Worm (Caenorhabditis elegans) whole organism, young adult: ENCODE data around the gene col-166.

Source experiments
- B0261.1 ChIP-seq: sonication (generic microtip); optimal IDR thresholded peaks from 2 replicates; lab custom pipeline; 2016; ENCODE audit warnings: mild to moderate bottlenecking, missing genetic modification characterization, moderate library complexity, missing compliant biosample characterization
- C06A6.2 ChIP-seq: fragments of 200-800 bp; sonication (Bioruptor generic); conservative IDR thresholded peaks from 2 replicates; pipeline ENCODE4 v1.3.6; 2022; ENCODE audit warnings: missing genetic modification characterization, missing compliant biosample characterization
- F23B12.7 ChIP-seq: sonication (generic microtip); optimal IDR thresholded peaks from 2 replicates; lab custom pipeline; 2017; ENCODE audit warnings: missing genetic modification characterization, mild to moderate bottlenecking, missing compliant biosample characterization, antibody characterized with exemption, moderate library complexity; ENCODE audit not compliant: insufficient read depth
- F33H1.4 ChIP-seq: fragments of 200-800 bp; sonication (Bioruptor generic); IDR thresholded peaks from 2 replicates; pipeline ENCODE4 v1.3.6; 2022; ENCODE audit warnings: missing genetic modification reagents, missing genetic modification characterization, missing compliant biosample characterization
- F39B2.1 ChIP-seq: fragments of 200-800 bp; sonication (Bioruptor generic); IDR thresholded peaks from 2 replicates; pipeline ENCODE4 v1.3.6; 2022; ENCODE audit warnings: missing genetic modification reagents, missing genetic modification characterization, missing compliant biosample characterization
- F49E8.2 ChIP-seq: sonication (generic microtip); optimal IDR thresholded peaks from 3 replicates; lab custom pipeline; 2017; ENCODE audit warnings: missing genetic modification characterization, mild to moderate bottlenecking, missing compliant biosample characterization, antibody characterized with exemption, moderate library complexity; ENCODE audit not compliant: insufficient read depth
- F57A8.1 ChIP-seq: fragments of 200-800 bp; sonication (Bioruptor generic); optimal IDR thresholded peaks from 2 replicates; lab custom pipeline; 2018; ENCODE audit warnings: mild to moderate bottlenecking, missing genetic modification characterization, moderate library complexity, missing compliant biosample characterization
- T26A5.8 ChIP-seq: sonication (generic microtip); optimal IDR thresholded peaks from 2 replicates; lab custom pipeline; 2016; ENCODE audit warnings: missing genetic modification characterization, missing compliant biosample characterization
- aptf-2 ChIP-seq: fragments of 200-800 bp; sonication (Bioruptor generic); conservative IDR thresholded peaks from 2 replicates; pipeline ENCODE4 v1.3.6; 2022; ENCODE audit warnings: missing genetic modification reagents, missing genetic modification characterization, missing compliant biosample characterization
- aptf-3 ChIP-seq: fragments of 200-800 bp; sonication (Bioruptor generic); IDR thresholded peaks from 2 replicates; pipeline ENCODE4 v1.3.6; 2022; ENCODE audit warnings: missing genetic modification characterization, missing compliant biosample characterization
- ccch-3 ChIP-seq: fragments of 200-800 bp; sonication (Bioruptor generic); optimal IDR thresholded peaks from 2 replicates; lab custom pipeline; 2018; ENCODE audit warnings: mild to moderate bottlenecking, missing genetic modification characterization, missing compliant biosample characterization
- ceh-27 ChIP-seq: fragments of 200-800 bp; sonication (Bioruptor generic); optimal IDR thresholded peaks from 2 replicates; lab custom pipeline; 2018; ENCODE audit warnings: mild to moderate bottlenecking, missing genetic modification characterization, moderate library complexity, missing compliant biosample characterization
- ceh-79 ChIP-seq: sonication (generic microtip); optimal IDR thresholded peaks from 2 replicates; lab custom pipeline; 2017; ENCODE audit warnings: mild to moderate bottlenecking, missing genetic modification characterization, missing compliant biosample characterization
- ceh-91 ChIP-seq: fragments of 200-800 bp; sonication (Bioruptor generic); IDR thresholded peaks from 2 replicates; pipeline ENCODE4 v1.3.6; 2022; ENCODE audit warnings: missing genetic modification reagents, missing genetic modification characterization, missing compliant biosample characterization
- chd-7 ChIP-seq: sonication (generic microtip); optimal IDR thresholded peaks from 2 replicates; lab custom pipeline; 2016; ENCODE audit warnings: mild to moderate bottlenecking, missing genetic modification characterization, moderate library complexity, missing compliant biosample characterization
- die-1 ChIP-seq: sonication (generic microtip); optimal IDR thresholded peaks from 2 replicates; lab custom pipeline; 2016; ENCODE audit warnings: missing genotype, mild to moderate bottlenecking, missing genetic modification characterization, missing compliant biosample characterization
- dpl-1 ChIP-seq: fragments of 150-350 bp; optimal IDR thresholded peaks from 2 replicates; lab custom pipeline; 2014; ENCODE audit warnings: missing biosample characterization, missing genetic modification reagents, missing genetic modification characterization
- efl-1 ChIP-seq: fragments of 150-350 bp; optimal IDR thresholded peaks from 2 replicates; lab custom pipeline; 2014; ENCODE audit warnings: missing biosample characterization, missing genetic modification reagents, missing genetic modification characterization
- egl-44 ChIP-seq: fragments of 200-800 bp; sonication (Bioruptor generic); IDR thresholded peaks from 2 replicates; pipeline ENCODE4 v1.3.6; 2022; ENCODE audit warnings: missing genetic modification reagents, missing genetic modification characterization, missing compliant biosample characterization
- ekl-4 ChIP-seq: fragments of 200-800 bp; sonication (Bioruptor generic); IDR thresholded peaks from 2 replicates; pipeline ENCODE4 v1.3.6; 2022; ENCODE audit warnings: missing genetic modification reagents, missing genetic modification characterization, missing compliant biosample characterization
- fkh-3 ChIP-seq: sonication (generic microtip); optimal IDR thresholded peaks from 2 replicates; lab custom pipeline; 2016; ENCODE audit warnings: mild to moderate bottlenecking, missing genetic modification characterization, missing compliant biosample characterization
- gei-17 ChIP-seq: fragments of 200-800 bp; sonication (Bioruptor generic); optimal IDR thresholded peaks from 2 replicates; lab custom pipeline; 2018; ENCODE audit warnings: mild to moderate bottlenecking, missing genetic modification characterization, missing compliant biosample characterization
- him-1 ChIP-seq: sonication (generic microtip); optimal IDR thresholded peaks from 2 replicates; lab custom pipeline; 2016; ENCODE audit warnings: missing genotype, missing genetic modification reagents, missing genetic modification characterization, missing compliant biosample characterization
- hmg-20 ChIP-seq: fragments of 200-800 bp; sonication (Bioruptor generic); IDR thresholded peaks from 2 replicates; pipeline ENCODE4 v1.3.6; 2022; ENCODE audit warnings: missing genetic modification reagents, missing genetic modification characterization, missing compliant biosample characterization
- hsf-1 ChIP-seq: fragments of 200-800 bp; sonication (Bioruptor generic); IDR thresholded peaks from 2 replicates; pipeline ENCODE4 v1.3.6; 2022; ENCODE audit warnings: missing genetic modification reagents, missing genetic modification characterization, missing compliant biosample characterization
- let-607 ChIP-seq, 2 experiments: fragments of 200-800 bp in 1 of 2; sonication (Bioruptor generic) in 1 of 2; sonication (generic microtip) in 1 of 2; optimal IDR thresholded peaks; 2 replicates each; lab custom pipeline; 2016 to 2018; ENCODE audit warnings: mild to moderate bottlenecking in 2 of 2, missing compliant biosample characterization in 2 of 2, missing genetic modification characterization in 2 of 2, moderate library complexity in 2 of 2, missing genotype in 1 of 2
- lin-26 ChIP-seq: fragments of 200-800 bp; sonication (Bioruptor generic); IDR thresholded peaks from 2 replicates; pipeline ENCODE4 v1.3.6; 2022; ENCODE audit warnings: missing genetic modification reagents, missing genetic modification characterization, missing compliant biosample characterization
- lin-40 ChIP-seq: sonication (generic microtip); optimal IDR thresholded peaks from 2 replicates; lab custom pipeline; 2016; ENCODE audit warnings: missing genetic modification characterization, mild to moderate bottlenecking, missing compliant biosample characterization, missing genotype, missing genetic modification reagents
- madf-3 ChIP-seq: fragments of 200-800 bp; sonication (Bioruptor generic); IDR thresholded peaks from 2 replicates; pipeline ENCODE4 v1.3.6; 2022; ENCODE audit warnings: missing genetic modification reagents, missing genetic modification characterization, missing compliant biosample characterization
- madf-6 ChIP-seq: fragments of 200-800 bp; sonication (Bioruptor generic); IDR thresholded peaks from 2 replicates; pipeline ENCODE4 v1.3.6; 2022; ENCODE audit warnings: missing genetic modification reagents, missing genetic modification characterization, missing compliant biosample characterization
- mcd-1 ChIP-seq: fragments of 200-800 bp; sonication (Bioruptor generic); IDR thresholded peaks from 2 replicates; pipeline ENCODE4 v1.3.6; 2022; ENCODE audit warnings: missing genetic modification reagents, missing genetic modification characterization, missing compliant biosample characterization
- nfyb-1 ChIP-seq: fragments of 200-800 bp; sonication (Bioruptor generic); IDR thresholded peaks from 2 replicates; pipeline ENCODE4 v1.3.6; 2022; ENCODE audit warnings: missing genetic modification reagents, missing genetic modification characterization, missing compliant biosample characterization
- nhr-120 ChIP-seq: fragments of 200-800 bp; sonication (Bioruptor generic); IDR thresholded peaks from 2 replicates; pipeline ENCODE4 v1.3.6; 2022; ENCODE audit warnings: missing genetic modification characterization, missing compliant biosample characterization
- nhr-80 ChIP-seq: sonication (generic microtip); optimal IDR thresholded peaks from 2 replicates; lab custom pipeline; 2016; ENCODE audit warnings: missing genetic modification characterization, missing compliant biosample characterization
- nhr-90 ChIP-seq: sonication (generic microtip); optimal IDR thresholded peaks from 2 replicates; lab custom pipeline; 2016; ENCODE audit warnings: missing genotype, mild to moderate bottlenecking, missing genetic modification characterization, missing compliant biosample characterization
- pbrm-1 ChIP-seq: fragments of 200-800 bp; sonication (Bioruptor generic); IDR thresholded peaks from 2 replicates; pipeline ENCODE4 v1.3.6; 2022; ENCODE audit warnings: missing genetic modification reagents, missing genetic modification characterization, missing compliant biosample characterization
- rec-8 ChIP-seq, 2 experiments: sonication (generic microtip); optimal IDR thresholded peaks; 2 replicates each; lab custom pipeline; 2016; ENCODE audit warnings: mild to moderate bottlenecking in 2 of 2, missing genetic modification characterization in 2 of 2, missing genetic modification reagents in 2 of 2, missing genotype in 2 of 2, missing biosample characterization in 1 of 2, missing compliant biosample characterization in 1 of 2, moderate library complexity in 1 of 2
- repo-1 ChIP-seq: sonication (generic microtip); optimal IDR thresholded peaks from 2 replicates; lab custom pipeline; 2017; ENCODE audit warnings: mild to moderate bottlenecking, missing genetic modification characterization, missing compliant biosample characterization
- sdz-38 ChIP-seq: sonication (generic microtip); optimal IDR thresholded peaks from 2 replicates; lab custom pipeline; 2016; ENCODE audit warnings: missing genotype, missing genetic modification characterization, missing compliant biosample characterization
- snpc-1.3 ChIP-seq: sonication (generic microtip); optimal IDR thresholded peaks from 2 replicates; lab custom pipeline; 2017; ENCODE audit warnings: missing genetic modification characterization, mild to moderate bottlenecking, missing compliant biosample characterization, antibody characterized with exemption, moderate library complexity, missing genotype, missing genetic modification reagents; ENCODE audit not compliant: insufficient read depth
- unc-130 ChIP-seq: sonication (generic microtip); optimal IDR thresholded peaks from 2 replicates; lab custom pipeline; 2016; ENCODE audit warnings: missing genetic modification reagents, missing genetic modification characterization, missing compliant biosample characterization
- unc-62 ChIP-seq: fragments of 150-350 bp; optimal IDR thresholded peaks from 2 replicates; lab custom pipeline; 2014; ENCODE audit warnings: missing biosample characterization, missing genetic modification reagents, missing genetic modification characterization
- zfh-2 ChIP-seq: fragments of 200-800 bp; sonication (Bioruptor generic); conservative IDR thresholded peaks from 2 replicates; pipeline ENCODE4 v1.3.6; 2022; ENCODE audit warnings: missing genetic modification reagents, missing genetic modification characterization, missing compliant biosample characterization
- zim-3 ChIP-seq: sonication (generic microtip); optimal IDR thresholded peaks from 2 replicates; lab custom pipeline; 2017; ENCODE audit warnings: mild to moderate bottlenecking, missing genetic modification characterization, moderate library complexity, missing compliant biosample characterization
- ztf-18 ChIP-seq: sonication (generic microtip); optimal IDR thresholded peaks from 2 replicates; lab custom pipeline; 2016; ENCODE audit warnings: missing genotype, mild to moderate bottlenecking, missing genetic modification characterization, missing compliant biosample characterization
- ztf-22 ChIP-seq: fragments of 200-800 bp; sonication (Bioruptor generic); optimal IDR thresholded peaks from 2 replicates; lab custom pipeline; 2018; ENCODE audit warnings: mild to moderate bottlenecking, missing genetic modification characterization, moderate library complexity, missing compliant biosample characterization
- ztf-26 ChIP-seq: sonication (generic microtip); optimal IDR thresholded peaks from 2 replicates; lab custom pipeline; 2017; ENCODE audit warnings: missing genetic modification characterization, missing compliant biosample characterization
- ztf-3 ChIP-seq: fragments of 200-800 bp; sonication (Bioruptor generic); optimal IDR thresholded peaks from 2 replicates; lab custom pipeline; 2018; ENCODE audit warnings: mild to moderate bottlenecking, missing genetic modification characterization, missing compliant biosample characterization

The col-166 gene

ce11 chrX:6292143-6292542, 12.3 kb downstream of the col-166 start (continued):
- TF ChIP-seq repo-1 (tag; lab: Kevin White, UChicago) (peak; percentile 79), rec-8 (tag; optimal IDR thresholded peaks at IDR 0.05; lab: Kevin White, UChicago) (peak; percentile 76 to 90), unc-62 (GFP tag; lab: Kevin White, UChicago) (no peak), F49E8.2 (peak; percentile 26), pbrm-1 (GFP tag; lab: Robert Waterston, UW) (peak; percentile 89), sdz-38 (tag; lab: Kevin White, UChicago) (no peak), chd-7 (tag; lab: Kevin White, UChicago) (peak; percentile 91), nhr-80 (tag; lab: Kevin White, UChicago) (peak; percentile 14), egl-44 (GFP tag; lab: Robert Waterston, UW) (peak; percentile 93), unc-130 (GFP tag; lab: Kevin White, UChicago) (peak; percentile 67), ztf-18 (tag; lab: Kevin White, UChicago) (peak; percentile 72), nhr-90 (tag; lab: Kevin White, UChicago) (peak; percentile 91), nhr-120 (peak; percentile 84; the same call in 1 of the 2 replicates), fkh-3 (tag; lab: Kevin White, UChicago) (peak; percentile 91), ceh-79 (tag; lab: Kevin White, UChicago) (peak; percentile 75), B0261.1 (tag; lab: Kevin White, UChicago) (peak; percentile 90), F57A8.1 (peak; percentile 88), snpc-1.3 (peak; percentile 82), T26A5.8 (peak; percentile 92), madf-6 (peak; percentile 71), die-1 (peak; percentile 96), lin-26 (peak; percentile 98), F39B2.1 (GFP tag; lab: Robert Waterston, UW) (peak; percentile 48; the same call in 1 of the 2 replicates), lin-40 (tag; lab: Kevin White, UChicago) (peak; percentile 82), gei-17 (peak; percentile 79), let-607 (tag; optimal IDR thresholded peaks at IDR 0.05; lab: Kevin White, UChicago) (peak; percentile 57 to 68), zfh-2 (GFP tag; lab: Robert Waterston, UW) (peak; percentile 87), hmg-20 (GFP tag; lab: Robert Waterston, UW) (peak; percentile 88), ztf-22 (GFP tag; lab: Kevin White, UChicago) (peak; percentile 64), ztf-3 (GFP tag; lab: Kevin White, UChicago) (no peak), aptf-2 (GFP tag; lab: Robert Waterston, UW) (no peak), efl-1 (GFP tag; lab: Kevin White, UChicago) (no peak), C06A6.2 (GFP tag; lab: Robert Waterston, UW) (no peak), ceh-27 (GFP tag; lab: Kevin White, UChicago) (peak; percentile 81), mcd-1 (GFP tag; lab: Robert Waterston, UW) (peak; percentile 72), zim-3 (tag; lab: Kevin White, UChicago) (peak; percentile 78), hsf-1 (peak; percentile 65; the same call in 1 of the 2 replicates), ztf-26 (tag; lab: Kevin White, UChicago) (peak; percentile 77), ekl-4 (GFP tag; lab: Robert Waterston, UW) (peak; percentile 77), nfyb-1 (GFP tag; lab: Robert Waterston, UW) (peak; percentile 92), F33H1.4 (GFP tag; lab: Robert Waterston, UW) (0 out of 2 replicates have a peak, but pooled peaks have one; percentile 16), F23B12.7 (peak; percentile 79), madf-3 (GFP tag; lab: Robert Waterston, UW) (peak; percentile 86; the same call in 1 of the 2 replicates), ccch-3 (GFP tag; lab: Kevin White, UChicago) (peak; percentile 66), him-1 (peak; percentile 96), dpl-1 (GFP tag; lab: Kevin White, UChicago) (no peak), aptf-3 (0 out of 2 replicates have a peak, but pooled peaks have one; percentile 44), ceh-91 (GFP tag; lab: Robert Waterston, UW) (no peak)
